Fruit fly (Drosophila melanogaster): ENCODE measurements around the gene CCT3.

- TF ChIP-seq gl (tag; optimal IDR thresholded peaks at IDR 0.05), result no peak
- TF ChIP-seq CG8301 (tag; optimal IDR thresholded peaks at IDR 0.05), result no peak
- no peak for TF ChIP-seq D1 (tag; optimal IDR thresholded peaks at IDR 0.05)
- TF ChIP-seq CG9948 (tag; optimal IDR thresholded peaks at IDR 0.05), result no peak
- no peak for TF ChIP-seq Snoo (tag; optimal IDR thresholded peaks at IDR 0.05)
- no peak for TF ChIP-seq CG15710 (tag; optimal IDR thresholded peaks at IDR 0.05)
- no peak for TF ChIP-seq Pif1B (GFP tag; optimal IDR thresholded peaks at IDR 0.05)
- TF ChIP-seq rn (GFP tag; IDR thresholded peaks at IDR 0.05), result no peak
- TF ChIP-seq CG14655 (GFP tag; optimal IDR thresholded peaks at IDR 0.05), result no peak
- TF ChIP-seq Ets98B (GFP tag; IDR thresholded peaks at IDR 0.05), result no peak
Observed at dm6 chr3R:16608920-16609319, 38.5 kb upstream of the CCT3 start, which contains the start of gene NPF.
